Worm (Caenorhabditis elegans) whole organism, late embryonic: ENCODE results near the gene K02A6.4.
A peak's percentile ranks its signal among the peaks of the same experiment; 100 is the strongest.

Experiments used
- C38D4.7 ChIP-seq: fragments of 200-800 bp; sonication (Bioruptor generic); optimal IDR thresholded peaks from 2 replicates; lab custom pipeline; 2018; ENCODE audit warnings: mild to moderate bottlenecking, missing genetic modification characterization, moderate library complexity, missing compliant biosample characterization
- K02D7.2 ChIP-seq: sonication (generic microtip); optimal IDR thresholded peaks from 2 replicates; lab custom pipeline; 2017; ENCODE audit warnings: mild to moderate bottlenecking, missing genetic modification characterization, missing compliant biosample characterization
- ahr-1 ChIP-seq: sonication (generic microtip); optimal IDR thresholded peaks from 2 replicates; lab custom pipeline; 2016; ENCODE audit warnings: missing genetic modification characterization, missing compliant biosample characterization
- ama-1 ChIP-seq: fragments of 150-350 bp; optimal IDR thresholded peaks from 2 replicates; lab custom pipeline; 2014
- ceh-14 ChIP-seq: sonication (generic microtip); optimal IDR thresholded peaks from 2 replicates; lab custom pipeline; 2016; ENCODE audit warnings: missing genotype, missing genetic modification characterization, missing compliant biosample characterization
- ceh-2 ChIP-seq: sonication (generic microtip); optimal IDR thresholded peaks from 2 replicates; lab custom pipeline; 2016; ENCODE audit warnings: missing genotype, missing genetic modification characterization, missing compliant biosample characterization
- ceh-22 ChIP-seq: sonication (generic microtip); optimal IDR thresholded peaks from 2 replicates; lab custom pipeline; 2017; ENCODE audit warnings: missing biosample characterization, missing genetic modification characterization
- ceh-24 ChIP-seq: sonication (generic microtip); optimal IDR thresholded peaks from 2 replicates; lab custom pipeline; 2016; ENCODE audit warnings: mild to moderate bottlenecking, missing genetic modification characterization, missing compliant biosample characterization
- ceh-30 ChIP-seq: fragments of 150-350 bp; optimal IDR thresholded peaks from 2 replicates; lab custom pipeline; 2014; ENCODE audit warnings: missing biosample characterization, missing genetic modification characterization
- ceh-31 ChIP-seq: sonication (generic microtip); optimal IDR thresholded peaks from 2 replicates; lab custom pipeline; 2016; ENCODE audit warnings: missing genetic modification characterization, missing compliant biosample characterization
- ceh-34 ChIP-seq: sonication (generic microtip); optimal IDR thresholded peaks from 2 replicates; lab custom pipeline; 2016; ENCODE audit warnings: mild to moderate bottlenecking, missing genetic modification characterization, missing compliant biosample characterization
- ceh-48 ChIP-seq: sonication (generic microtip); optimal IDR thresholded peaks from 2 replicates; lab custom pipeline; 2016; ENCODE audit warnings: missing genetic modification characterization, inconsistent platforms, missing compliant biosample characterization
- ceh-6 ChIP-seq: fragments of 200-800 bp; sonication (Bioruptor generic); optimal IDR thresholded peaks from 2 replicates; lab custom pipeline; 2018; ENCODE audit warnings: mild to moderate bottlenecking, missing genetic modification characterization, missing compliant biosample characterization
- ceh-9 ChIP-seq: sonication (generic microtip); optimal IDR thresholded peaks from 2 replicates; lab custom pipeline; 2016; ENCODE audit warnings: mild to moderate bottlenecking, missing genetic modification characterization, inconsistent platforms, missing compliant biosample characterization
- che-1 ChIP-seq: sonication (generic microtip); optimal IDR thresholded peaks from 2 replicates; lab custom pipeline; 2016; ENCODE audit warnings: mild to moderate bottlenecking, missing genetic modification characterization, missing compliant biosample characterization
- elt-2 ChIP-seq: sonication (generic microtip); optimal IDR thresholded peaks from 2 replicates; lab custom pipeline; 2016; ENCODE audit warnings: missing genetic modification reagents, missing genetic modification characterization, missing compliant biosample characterization
- ets-4 ChIP-seq: sonication (generic microtip); optimal IDR thresholded peaks from 2 replicates; lab custom pipeline; 2016; ENCODE audit warnings: missing genetic modification characterization, missing compliant biosample characterization
- eyg-1 ChIP-seq: sonication (generic microtip); optimal IDR thresholded peaks from 2 replicates; lab custom pipeline; 2016; ENCODE audit warnings: missing genotype, missing genetic modification characterization, missing compliant biosample characterization
- fkh-10 ChIP-seq: fragments of 150-350 bp; optimal IDR thresholded peaks from 2 replicates; lab custom pipeline; 2014; ENCODE audit warnings: missing biosample characterization, missing genetic modification reagents, missing genetic modification characterization
- fkh-6 ChIP-seq: sonication (generic microtip); optimal IDR thresholded peaks from 2 replicates; lab custom pipeline; 2016; ENCODE audit warnings: missing genetic modification characterization, missing compliant biosample characterization
- gmeb-2 ChIP-seq: sonication (generic microtip); optimal IDR thresholded peaks from 2 replicates; lab custom pipeline; 2016; ENCODE audit warnings: missing genetic modification characterization, inconsistent platforms, missing compliant biosample characterization
- hlh-13 ChIP-seq: fragments of 200-800 bp; sonication (Bioruptor generic); optimal IDR thresholded peaks from 2 replicates; lab custom pipeline; 2018; ENCODE audit warnings: mild to moderate bottlenecking, missing genetic modification characterization, missing compliant biosample characterization
- hlh-15 ChIP-seq: sonication (generic microtip); optimal IDR thresholded peaks from 2 replicates; lab custom pipeline; 2016; ENCODE audit warnings: missing genetic modification characterization, missing compliant biosample characterization
- hlh-6 ChIP-seq: sonication (generic microtip); optimal IDR thresholded peaks from 2 replicates; lab custom pipeline; 2016; ENCODE audit warnings: missing genotype, missing genetic modification characterization, missing compliant biosample characterization
- hlh-8 ChIP-seq: sonication (generic microtip); optimal IDR thresholded peaks from 2 replicates; lab custom pipeline; 2016; ENCODE audit warnings: missing genotype, missing genetic modification characterization, missing compliant biosample characterization
- lim-6 ChIP-seq: sonication (generic microtip); optimal IDR thresholded peaks from 2 replicates; lab custom pipeline; 2016; ENCODE audit warnings: missing genetic modification characterization, missing compliant biosample characterization
- madf-2 ChIP-seq: sonication (generic microtip); optimal IDR thresholded peaks from 2 replicates; lab custom pipeline; 2017; ENCODE audit warnings: missing genetic modification characterization, missing compliant biosample characterization
- nfya-1 ChIP-seq: sonication (generic microtip); optimal IDR thresholded peaks from 2 replicates; lab custom pipeline; 2017; ENCODE audit warnings: missing genetic modification characterization, mild to moderate bottlenecking, missing compliant biosample characterization, antibody characterized with exemption, moderate library complexity
- nhr-11 ChIP-seq: fragments of 150-350 bp; optimal IDR thresholded peaks from 2 replicates; lab custom pipeline; 2014; ENCODE audit warnings: missing biosample characterization, missing genetic modification characterization
- nhr-232 ChIP-seq: sonication (generic microtip); optimal IDR thresholded peaks from 2 replicates; lab custom pipeline; 2016; ENCODE audit warnings: missing genetic modification characterization, missing compliant biosample characterization
- pat-9 ChIP-seq: fragments of 200-800 bp; sonication (Bioruptor generic); optimal IDR thresholded peaks from 2 replicates; lab custom pipeline; 2018; ENCODE audit warnings: mild to moderate bottlenecking, missing genetic modification characterization, moderate library complexity, missing compliant biosample characterization
- pqm-1 ChIP-seq: sonication (generic microtip); optimal IDR thresholded peaks from 2 replicates; lab custom pipeline; 2016; ENCODE audit warnings: missing genetic modification characterization, missing compliant biosample characterization
- rnt-1 ChIP-seq: sonication (generic microtip); optimal IDR thresholded peaks from 2 replicates; lab custom pipeline; 2016; ENCODE audit warnings: missing genetic modification characterization, missing compliant biosample characterization
- sdc-2 ChIP-seq: sonication (generic microtip); optimal IDR thresholded peaks from 2 replicates; lab custom pipeline; 2016; ENCODE audit warnings: missing genotype, missing genetic modification characterization, missing compliant biosample characterization
- sox-2 ChIP-seq: fragments of 200-800 bp; sonication (Bioruptor generic); IDR thresholded peaks from 2 replicates; pipeline ENCODE4 v1.3.6; 2022; ENCODE audit warnings: missing genetic modification reagents, missing genetic modification characterization, missing compliant biosample characterization
- sox-4 ChIP-seq: sonication (generic microtip); optimal IDR thresholded peaks from 2 replicates; lab custom pipeline; 2017; ENCODE audit warnings: mild to moderate bottlenecking, missing genetic modification characterization, inconsistent platforms, missing compliant biosample characterization
- syd-9 ChIP-seq: sonication (generic microtip); optimal IDR thresholded peaks from 2 replicates; lab custom pipeline; 2016; ENCODE audit warnings: mild to moderate bottlenecking, missing genetic modification characterization, moderate library complexity, missing compliant biosample characterization
- tbx-2 ChIP-seq: sonication (generic microtip); optimal IDR thresholded peaks from 2 replicates; lab custom pipeline; 2016; ENCODE audit warnings: missing genetic modification characterization, missing compliant biosample characterization
- tbx-7 ChIP-seq: sonication (generic microtip); optimal IDR thresholded peaks from 2 replicates; lab custom pipeline; 2016; ENCODE audit warnings: missing genotype, missing genetic modification characterization, missing compliant biosample characterization
- unc-3 ChIP-seq, 2 experiments: fragments of 200-800 bp in 1 of 2; sonication (Bioruptor generic) in 1 of 2; sonication (generic microtip) in 1 of 2; conservative IDR thresholded peaks in 1 of 2; optimal IDR thresholded peaks in 1 of 2; 2 replicates each; pipeline versions ENCODE4 v1.3.6 to Lab custom; 2016 to 2022; ENCODE audit warnings: missing compliant biosample characterization in 2 of 2, missing genetic modification characterization in 2 of 2, missing genetic modification reagents in 1 of 2
- unc-55 ChIP-seq: sonication (generic microtip); optimal IDR thresholded peaks from 2 replicates; lab custom pipeline; 2017; ENCODE audit warnings: missing biosample characterization, missing genetic modification reagents, missing genetic modification characterization
- zip-5 ChIP-seq: sonication (generic microtip); optimal IDR thresholded peaks from 2 replicates; lab custom pipeline; 2016; ENCODE audit warnings: missing genetic modification characterization, missing compliant biosample characterization

Gene K02A6.4

ce11 chrX:8201210-8201609, 17.3 kb downstream of the K02A6.4 start (continued):
- no peak for TF ChIP-seq hlh-8 (tag; lab: Kevin White, UChicago)
- no peak for TF ChIP-seq elt-2 (tag; lab: Kevin White, UChicago)
- peak; percentile 16 for TF ChIP-seq sdc-2 (tag; lab: Kevin White, UChicago)
- TF ChIP-seq hlh-6 (tag; lab: Kevin White, UChicago): peak; percentile 12
- no peak for TF ChIP-seq nhr-11
- TF ChIP-seq unc-3 (GFP tag; conservative IDR thresholded peaks at IDR 0.05; lab: Robert Waterston, UW): no peak
- no peak for TF ChIP-seq unc-3 (tag; optimal IDR thresholded peaks at IDR 0.05; lab: Kevin White, UChicago)
- no peak for TF ChIP-seq madf-2
- TF ChIP-seq unc-55: peak; percentile 12
- TF ChIP-seq eyg-1 (tag; lab: Kevin White, UChicago): no peak
- no peak for TF ChIP-seq hlh-13 (GFP tag; lab: Kevin White, UChicago)
- no peak for TF ChIP-seq zip-5
- TF ChIP-seq ceh-34: peak; percentile 58
- peak; percentile 28 for TF ChIP-seq tbx-2 (tag; lab: Kevin White, UChicago)
- TF ChIP-seq lim-6 (tag; lab: Kevin White, UChicago): no peak
- no peak for TF ChIP-seq ceh-9
- no peak for TF ChIP-seq ceh-6 (GFP tag; lab: Kevin White, UChicago)
- TF ChIP-seq syd-9 (tag; lab: Kevin White, UChicago): no peak
- TF ChIP-seq nfya-1: peak; percentile 21
- no peak for TF ChIP-seq nhr-232 (tag; lab: Kevin White, UChicago)
- no peak for TF ChIP-seq ceh-30 (tag; lab: Kevin White, UChicago)

- TF ChIP-seq eyg-1 (tag; lab: Kevin White, UChicago) (no peak), ceh-31 (tag; lab: Kevin White, UChicago) (no peak), sox-2 (GFP tag; lab: Robert Waterston, UW) (no peak), ceh-24 (tag; lab: Kevin White, UChicago) (no peak), tbx-7 (tag; lab: Kevin White, UChicago) (no peak), syd-9 (tag; lab: Kevin White, UChicago) (no peak), hlh-6 (tag; lab: Kevin White, UChicago) (no peak), ets-4 (tag; lab: Kevin White, UChicago) (no peak), fkh-6 (tag; lab: Kevin White, UChicago) (no peak), nhr-232 (tag; lab: Kevin White, UChicago) (no peak), che-1 (tag; lab: Kevin White, UChicago) (no peak), C38D4.7 (no peak), lim-6 (tag; lab: Kevin White, UChicago) (no peak), pat-9 (no peak)
- TF ChIP-seq, all 69 proteins: peak for 0
These were observed 18.3 kb downstream of the K02A6.4 start for ce11 chrX:8200206-8200605.

ce11 chrX:8193213-8193612, 25.3 kb downstream of the K02A6.4 start:
- TF ChIP-seq syd-9 (tag; lab: Kevin White, UChicago) (no peak), sdc-2 (tag; lab: Kevin White, UChicago) (no peak), fkh-6 (tag; lab: Kevin White, UChicago) (no peak), ama-1 (lab: Kevin White, UChicago) (no peak), ceh-48 (tag; lab: Kevin White, UChicago) (no peak), C38D4.7 (no peak), hlh-8 (tag; lab: Kevin White, UChicago) (no peak), eyg-1 (tag; lab: Kevin White, UChicago) (no peak), ceh-22 (tag; lab: Kevin White, UChicago) (no peak), pqm-1 (tag; lab: Kevin White, UChicago) (no peak), unc-3 (GFP tag; conservative IDR thresholded peaks at IDR 0.05; lab: Robert Waterston, UW) (no peak), unc-3 (tag; optimal IDR thresholded peaks at IDR 0.05; lab: Kevin White, UChicago) (no peak), nhr-11 (no peak), ahr-1 (tag; lab: Kevin White, UChicago) (no peak), ceh-9 (no peak), ceh-14 (tag; lab: Kevin White, UChicago) (no peak)

ce11 chrX:8185037-8185436, 33.5 kb downstream of the K02A6.4 start, which contains the start of gene C17H11.5:
Gene C17H11.5, minus strand, starts transcription at chrX:8185137.
- TF ChIP-seq ceh-14 (tag; lab: Kevin White, UChicago) (no peak), ceh-6 (GFP tag; lab: Kevin White, UChicago) (no peak), ceh-2 (tag; lab: Kevin White, UChicago) (no peak), hlh-8 (tag; lab: Kevin White, UChicago) (no peak), gmeb-2 (tag; lab: Kevin White, UChicago) (no peak), rnt-1 (tag; lab: Kevin White, UChicago) (no peak), sox-4 (tag; lab: Kevin White, UChicago) (no peak), ama-1 (lab: Kevin White, UChicago) (no peak), hlh-15 (no peak), eyg-1 (tag; lab: Kevin White, UChicago) (no peak), unc-3 (GFP tag; conservative IDR thresholded peaks at IDR 0.05; lab: Robert Waterston, UW) (no peak), unc-3 (tag; optimal IDR thresholded peaks at IDR 0.05; lab: Kevin White, UChicago) (no peak), K02D7.2 (tag; lab: Kevin White, UChicago) (no peak), zip-5 (no peak), C38D4.7 (no peak), fkh-10 (no peak), ceh-34 (no peak)
